Fruit fly (Drosophila melanogaster) whole organism, prepupa: ENCODE data around the gene Scm.

Experiments used
- Blimp-1 ChIP-seq: fragments of 200-800 bp; sonication (Bioruptor generic); optimal IDR thresholded peaks from 3 replicates; lab custom pipeline; 2017; ENCODE audit warnings: missing biosample characterization, missing genetic modification characterization, mild to moderate bottlenecking, moderate library complexity, missing genetic modification reagents
- CG8632 ChIP-seq: fragments of 200-800 bp; sonication (Bioruptor generic); optimal IDR thresholded peaks from 3 replicates; lab custom pipeline; 2016; ENCODE audit warnings: missing biosample characterization, missing genetic modification characterization
- Hr38 ChIP-seq: sonication (Bioruptor generic); optimal IDR thresholded peaks from 2 replicates; lab custom pipeline; 2016; ENCODE audit warnings: missing biosample characterization, missing genetic modification characterization
- Met ChIP-seq: fragments of 200-800 bp; sonication (Bioruptor generic); optimal IDR thresholded peaks from 3 replicates; lab custom pipeline; 2016; ENCODE audit warnings: missing biosample characterization, missing genetic modification characterization
- svp ChIP-seq: fragments of 200-800 bp; sonication (Bioruptor generic); peaks from one replicate; lab custom pipeline; 2016; ENCODE audit warnings: missing biosample characterization, missing genetic modification characterization

DNA sequence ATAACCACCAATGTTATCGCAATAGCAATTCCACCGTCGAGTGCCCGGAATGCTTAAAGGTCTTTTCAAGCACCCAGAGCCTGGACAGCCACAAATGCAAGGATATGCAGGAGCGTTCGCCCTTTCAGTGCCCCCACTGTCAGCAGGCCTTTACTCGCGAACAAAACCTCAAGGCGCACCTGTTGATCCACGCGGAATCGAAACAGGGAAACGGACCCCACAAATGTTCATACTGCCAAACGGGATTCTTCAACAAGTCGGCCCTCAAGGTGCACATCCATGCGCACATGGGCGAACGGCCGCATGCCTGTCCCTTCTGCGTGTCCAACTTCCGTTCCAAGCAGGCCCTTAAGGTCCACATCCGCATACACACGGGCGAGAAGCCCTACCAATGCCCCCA is 9.4 kb downstream of the Scm start:
- TF ChIP-seq Met (GFP tag; lab: Kevin White, UChicago) (no peak), svp (GFP tag; lab: Kevin White, UChicago) (no peak), Blimp-1 (GFP tag; lab: Kevin White, UChicago) (no peak), Hr38 (no peak), CG8632 (no peak)
